Fruit fly (Drosophila melanogaster) whole organism, embryonic: ENCODE measurements around the gene CycC.

ENCODE experiments used
- BEAF-32 ChIP-seq: fragments of 200-800 bp; sonication (Bioruptor generic); optimal IDR thresholded peaks from 3 replicates; lab custom pipeline; 2017; ENCODE audit warnings: missing biosample characterization, missing genetic modification characterization, mild to moderate bottlenecking, moderate library complexity, missing genetic modification reagents
- CG10147 ChIP-seq: fragments of 200-800 bp; sonication (Bioruptor generic); optimal IDR thresholded peaks from 2 replicates; lab custom pipeline; 2019; ENCODE audit warnings: missing biosample characterization, mild to moderate bottlenecking, missing genetic modification characterization, moderate library complexity
- CG14050 ChIP-seq: fragments of 200-800 bp; sonication (Bioruptor generic); IDR thresholded peaks from 3 replicates; pipeline ENCODE4 v1.3.6; 2022; ENCODE audit warnings: missing biosample characterization, missing genetic modification characterization
- CG14710 ChIP-seq: fragments of 200-800 bp; sonication (Bioruptor generic); optimal IDR thresholded peaks from 3 replicates; lab custom pipeline; 2019; ENCODE audit warnings: missing biosample characterization, mild to moderate bottlenecking, missing genetic modification characterization, moderate library complexity
- CG14860 ChIP-seq: fragments of 200-800 bp; sonication (Bioruptor generic); IDR thresholded peaks from 3 replicates; pipeline ENCODE4 v1.3.6; 2022; ENCODE audit warnings: missing biosample characterization, missing genetic modification characterization; ENCODE audit not compliant: partially characterized antibody
- CG15479 ChIP-seq: fragments of 200-800 bp; sonication (Bioruptor generic); optimal IDR thresholded peaks from 3 replicates; lab custom pipeline; 2019; ENCODE audit warnings: missing biosample characterization, mild to moderate bottlenecking, missing genetic modification characterization, moderate library complexity
- CG15601 ChIP-seq: fragments of 200-800 bp; sonication (Bioruptor generic); optimal IDR thresholded peaks from 3 replicates; lab custom pipeline; 2019; ENCODE audit warnings: missing biosample characterization, mild to moderate bottlenecking, missing genetic modification characterization, moderate library complexity
- CG17568 ChIP-seq: fragments of 200-800 bp; sonication (Bioruptor generic); optimal IDR thresholded peaks from 2 replicates; lab custom pipeline; 2018; ENCODE audit warnings: missing biosample characterization, mild to moderate bottlenecking, missing genetic modification characterization, moderate library complexity
- CG17802 ChIP-seq: fragments of 200-800 bp; sonication (Bioruptor generic); optimal IDR thresholded peaks from 2 replicates; lab custom pipeline; 2018; ENCODE audit warnings: missing biosample characterization, mild to moderate bottlenecking, missing genetic modification characterization, moderate library complexity
- CG18011 ChIP-seq: fragments of 200-800 bp; sonication (Bioruptor generic); optimal IDR thresholded peaks from 2 replicates; lab custom pipeline; 2017; ENCODE audit warnings: missing biosample characterization, missing genetic modification characterization, mild to moderate bottlenecking, moderate library complexity, missing genotype
- CG2199 ChIP-seq: fragments of 200-800 bp; sonication (Bioruptor generic); IDR thresholded peaks from 3 replicates; pipeline ENCODE4 v1.3.6; 2022; ENCODE audit warnings: missing biosample characterization, missing genetic modification characterization
- CG32532 ChIP-seq: fragments of 200-800 bp; sonication (Bioruptor generic); IDR thresholded peaks from 2 replicates; pipeline ENCODE4 v1.3.6; 2022; ENCODE audit warnings: missing biosample characterization, missing genetic modification characterization
- CG34224 ChIP-seq: fragments of 200-800 bp; sonication (Bioruptor generic); IDR thresholded peaks from 3 replicates; pipeline ENCODE4 v1.3.6; 2022; ENCODE audit warnings: missing biosample characterization, missing genetic modification characterization; ENCODE audit not compliant: partially characterized antibody
- CG3726 ChIP-seq: fragments of 200-800 bp; sonication (Bioruptor generic); IDR thresholded peaks from 3 replicates; pipeline ENCODE4, ENCODE4 v1.3.6; 2022; ENCODE audit warnings: missing biosample characterization, missing genetic modification characterization
- CG4404 ChIP-seq: fragments of 200-800 bp; sonication (Bioruptor generic); IDR thresholded peaks from 2 replicates; pipeline ENCODE4 v1.3.6; 2022; ENCODE audit warnings: missing biosample characterization, missing genetic modification characterization
- CG7963 ChIP-seq: fragments of 200-800 bp; sonication (Bioruptor generic); IDR thresholded peaks from 3 replicates; pipeline ENCODE4 v1.3.6; 2022; ENCODE audit warnings: missing biosample characterization, missing genetic modification characterization; ENCODE audit not compliant: partially characterized antibody
- CG8478 ChIP-seq: fragments of >200 bp; optimal IDR thresholded peaks from 2 replicates; lab custom pipeline; 2018
- Chrac-16 ChIP-seq: fragments of 200-800 bp; sonication (Bioruptor generic); optimal IDR thresholded peaks from 3 replicates; lab custom pipeline; 2016; ENCODE audit warnings: missing biosample characterization, missing genetic modification characterization
- CkIIα-i1 ChIP-seq: fragments of 200-800 bp; sonication (Bioruptor generic); IDR thresholded peaks from 2 replicates; pipeline ENCODE4 v1.3.6; 2022; ENCODE audit warnings: missing biosample characterization, missing genetic modification characterization
- Gug ChIP-seq: fragments of 200-800 bp; sonication (Bioruptor generic); IDR thresholded peaks from 4 replicates; pipeline ENCODE4 v1.3.6; 2022; ENCODE audit warnings: missing biosample characterization, missing genetic modification characterization
- HLH54F ChIP-seq: fragments of 200-800 bp; sonication (Bioruptor generic); optimal IDR thresholded peaks from 3 replicates; lab custom pipeline; 2016; ENCODE audit warnings: missing biosample characterization, missing genetic modification characterization
- Hey ChIP-seq: fragments of 200-800 bp; sonication (Bioruptor generic); optimal IDR thresholded peaks from 3 replicates; lab custom pipeline; 2018; ENCODE audit warnings: missing biosample characterization, mild to moderate bottlenecking, missing genetic modification characterization
- Hr51 ChIP-seq, 2 experiments: fragments of 200-800 bp; sonication (Bioruptor generic); optimal IDR thresholded peaks; 2 replicates in 1 of 2; 3 replicates in 1 of 2; lab custom pipeline; 2016 to 2018; ENCODE audit warnings: missing biosample characterization in 2 of 2, missing genetic modification characterization in 2 of 2, mild to moderate bottlenecking in 1 of 2, moderate library complexity in 1 of 2
- Mad ChIP-seq: fragments of 200-800 bp; sonication (Bioruptor generic); optimal IDR thresholded peaks from 2 replicates; lab custom pipeline; 2016; ENCODE audit warnings: missing biosample characterization, missing genetic modification characterization
- Max ChIP-seq: fragments of 200-800 bp; sonication (Bioruptor generic); optimal IDR thresholded peaks from 2 replicates; lab custom pipeline; 2016; ENCODE audit warnings: missing biosample characterization, mild to moderate bottlenecking, missing genetic modification characterization
- Mes4 ChIP-seq: fragments of 200-800 bp; sonication (Bioruptor generic); optimal IDR thresholded peaks from 2 replicates; lab custom pipeline; 2016; ENCODE audit warnings: missing biosample characterization, missing genetic modification characterization
- Oli ChIP-seq: fragments of 200-800 bp; sonication (Bioruptor generic); optimal IDR thresholded peaks from 2 replicates; lab custom pipeline; 2018; ENCODE audit warnings: missing biosample characterization, mild to moderate bottlenecking, missing genetic modification characterization, moderate library complexity
- Xbp1 ChIP-seq: fragments of 200-800 bp; sonication (Bioruptor generic); optimal IDR thresholded peaks from 3 replicates; lab custom pipeline; 2016; ENCODE audit warnings: missing biosample characterization, mild to moderate bottlenecking, missing genetic modification characterization
- ac ChIP-seq: fragments of 200-800 bp; sonication (Bioruptor generic); optimal IDR thresholded peaks from 3 replicates; lab custom pipeline; 2017; ENCODE audit warnings: missing biosample characterization, mild to moderate bottlenecking, missing genetic modification characterization
- al ChIP-seq: fragments of 200-800 bp; sonication (Bioruptor generic); IDR thresholded peaks from 2 replicates; pipeline ENCODE4 v1.3.6; 2022; ENCODE audit warnings: missing biosample characterization, missing genetic modification characterization
- az2 ChIP-seq: fragments of 200-800 bp; sonication (Bioruptor generic); optimal IDR thresholded peaks from 3 replicates; lab custom pipeline; 2016; ENCODE audit warnings: missing biosample characterization, missing genetic modification characterization
- bowl ChIP-seq: fragments of 200-800 bp; sonication (Bioruptor generic); IDR thresholded peaks from 2 replicates; pipeline ENCODE4 v1.3.6; 2022; ENCODE audit warnings: missing biosample characterization, missing genetic modification characterization
- cato ChIP-seq: fragments of 200-800 bp; sonication (Bioruptor generic); optimal IDR thresholded peaks from 2 replicates; lab custom pipeline; 2016; ENCODE audit warnings: missing biosample characterization, missing genetic modification characterization, borderline replicate concordance
- dmrt99B ChIP-seq: fragments of 200-800 bp; sonication (Bioruptor generic); optimal IDR thresholded peaks from 2 replicates; lab custom pipeline; 2018; ENCODE audit warnings: missing biosample characterization, mild to moderate bottlenecking, missing genetic modification characterization, moderate library complexity
- fu2 ChIP-seq: fragments of 200-800 bp; sonication (Bioruptor generic); optimal IDR thresholded peaks from 2 replicates; lab custom pipeline; 2016; ENCODE audit warnings: missing biosample characterization, missing genetic modification characterization
- grau ChIP-seq: fragments of 200-800 bp; optimal IDR thresholded peaks from 3 replicates; lab custom pipeline; 2019; ENCODE audit warnings: missing biosample characterization, mild to moderate bottlenecking, missing genetic modification characterization, moderate library complexity
- kay ChIP-seq: fragments of 200-800 bp; sonication (Bioruptor generic); optimal IDR thresholded peaks from 2 replicates; lab custom pipeline; 2016; ENCODE audit warnings: missing biosample characterization, missing genetic modification characterization
- knrl ChIP-seq: fragments of 200-800 bp; sonication (Bioruptor generic); IDR thresholded peaks from 3 replicates; pipeline ENCODE4 v1.3.6; 2022; ENCODE audit warnings: missing biosample characterization, missing genetic modification characterization; ENCODE audit not compliant: partially characterized antibody
- lilli ChIP-seq: fragments of 200-800 bp; sonication (Bioruptor generic); optimal IDR thresholded peaks from 3 replicates; lab custom pipeline; 2016; ENCODE audit warnings: missing biosample characterization, missing genetic modification characterization
- lov ChIP-seq, 2 experiments: fragments of 200-800 bp in 1 of 2; fragments of >200 bp in 1 of 2; sonication (Bioruptor generic) in 1 of 2; IDR thresholded peaks in 1 of 2; optimal IDR thresholded peaks in 1 of 2; 2 replicates in 1 of 2; 3 replicates in 1 of 2; pipeline versions ENCODE4 v1.3.6 to Lab custom; 2017 to 2022; ENCODE audit warnings: missing biosample characterization in 1 of 2, missing genetic modification characterization in 1 of 2
- maf-S ChIP-seq: fragments of 200-800 bp; sonication (Bioruptor generic); optimal IDR thresholded peaks from 2 replicates; lab custom pipeline; 2016; ENCODE audit warnings: missing biosample characterization, missing genetic modification characterization
- odd ChIP-seq: fragments of 200-800 bp; sonication (Bioruptor generic); optimal IDR thresholded peaks from 2 replicates; lab custom pipeline; 2017; ENCODE audit warnings: missing biosample characterization, mild to moderate bottlenecking, missing genetic modification characterization
- peb ChIP-seq: fragments of 200-800 bp; sonication (Bioruptor generic); IDR thresholded peaks from 2 replicates; pipeline ENCODE4 v1.3.6; 2022; ENCODE audit warnings: missing biosample characterization, missing genetic modification characterization
- ranshi ChIP-seq: fragments of 200-800 bp; sonication (Bioruptor generic); IDR thresholded peaks from 2 replicates; pipeline ENCODE4 v1.3.6; 2022; ENCODE audit warnings: missing biosample characterization, missing genetic modification characterization
- row ChIP-seq: fragments of 200-800 bp; sonication (Bioruptor generic); IDR thresholded peaks from 3 replicates; pipeline ENCODE4 v1.3.6; 2022; ENCODE audit warnings: missing biosample characterization, missing genetic modification characterization
- salm ChIP-seq: fragments of 200-800 bp; sonication (Bioruptor generic); optimal IDR thresholded peaks from 2 replicates; lab custom pipeline; 2018; ENCODE audit warnings: missing biosample characterization, mild to moderate bottlenecking, missing genetic modification characterization
- sd ChIP-seq: fragments of 200-800 bp; sonication (Bioruptor generic); optimal IDR thresholded peaks from 3 replicates; lab custom pipeline; 2018; ENCODE audit warnings: missing biosample characterization, mild to moderate bottlenecking, missing genetic modification characterization, moderate library complexity
- tin ChIP-seq: fragments of 200-800 bp; sonication (Bioruptor generic); optimal IDR thresholded peaks from 3 replicates; lab custom pipeline; 2016; ENCODE audit warnings: missing biosample characterization, missing genetic modification characterization
- tup ChIP-seq: fragments of 200-800 bp; sonication (Bioruptor generic); optimal IDR thresholded peaks from 2 replicates; lab custom pipeline; 2016; ENCODE audit warnings: missing biosample characterization, mild to moderate bottlenecking, missing genetic modification characterization, moderate library complexity
- zfh2 ChIP-seq: fragments of 200-800 bp; sonication (Bioruptor generic); optimal IDR thresholded peaks from 2 replicates; lab custom pipeline; 2016; ENCODE audit warnings: missing biosample characterization, missing genetic modification characterization

Gene CycC

DNA sequence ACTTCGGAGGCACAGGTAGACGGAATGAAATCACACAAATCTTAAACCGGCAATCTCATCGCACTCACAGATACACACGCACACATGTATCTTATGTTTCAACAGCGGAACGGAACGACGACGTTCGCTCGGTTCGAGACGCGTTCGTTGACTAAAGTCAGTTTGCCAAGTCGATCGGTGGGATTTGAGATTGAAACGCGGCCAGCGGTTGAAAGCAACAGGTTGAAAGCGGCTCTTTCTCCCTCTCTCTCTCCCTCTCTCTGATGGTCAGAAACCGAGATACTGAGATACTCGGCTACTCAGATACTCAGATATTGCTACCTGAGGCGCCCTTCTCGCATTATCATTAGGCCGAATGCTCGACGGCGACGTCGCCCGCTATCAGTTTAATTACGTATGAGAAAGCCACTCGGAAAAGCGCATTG lies 36.2 kb downstream of the CycC start (continued):
- TF ChIP-seq CG18011 (peak; percentile 9), ac (GFP tag; lab: Kevin White, UChicago) (no peak), CG17568 (GFP tag; lab: Kevin White, UChicago) (peak; percentile 63), CG17802 (no peak), Mad (no peak), CG14860 (GFP tag; lab: Robert Waterston, UW) (no peak), CG14050 (GFP tag; lab: Robert Waterston, UW) (no peak), Hr51 (GFP tag; optimal IDR thresholded peaks at IDR 0.05; lab: Kevin White, UChicago) (peak in 1 of 2 experiments; percentile 9), dmrt99B (tag; lab: Kevin White, UChicago) (peak; percentile 2), ranshi (GFP tag; lab: Robert Waterston, UW) (no peak), knrl (GFP tag; lab: Robert Waterston, UW) (no peak), CG4404 (GFP tag; lab: Robert Waterston, UW) (no peak), lilli (peak; percentile 19), bowl (no peak), salm (tag; lab: Kevin White, UChicago) (no peak), CG34224 (GFP tag; lab: Robert Waterston, UW) (no peak; the same call in 2 of the 3 replicates), CG15479 (peak; percentile 57), Xbp1 (GFP tag; lab: Kevin White, UChicago) (no peak), HLH54F (GFP tag; lab: Kevin White, UChicago) (no peak), sd (peak; percentile 26), al (GFP tag; lab: Robert Waterston, UW) (no peak), CG14710 (tag; lab: Kevin White, UChicago) (no peak), CG3726 (GFP tag; lab: Robert Waterston, UW) (no peak), fu2 (no peak), Max (GFP tag; lab: Kevin White, UChicago) (no peak), CG10147 (GFP tag; lab: Kevin White, UChicago) (no peak), tup (GFP tag; lab: Kevin White, UChicago) (no peak), maf-S (no peak), Hey (tag; lab: Kevin White, UChicago) (peak; percentile 38), peb (GFP tag; lab: Robert Waterston, UW) (no peak), kay (GFP tag; lab: Kevin White, UChicago) (no peak), row (GFP tag; lab: Robert Waterston, UW) (no peak), CG7963 (GFP tag; lab: Robert Waterston, UW) (no peak), CG32532 (peak; percentile 86; the same call in 1 of the 2 replicates), lov (optimal IDR thresholded peaks at IDR 0.05; lab: Kevin White, UChicago) (no peak), lov (GFP tag; IDR thresholded peaks at IDR 0.05; lab: Robert Waterston, UW) (no peak), BEAF-32 (GFP tag; lab: Kevin White, UChicago) (no peak), zfh2 (GFP tag; lab: Kevin White, UChicago) (no peak), CkIIα-i1 (GFP tag; lab: Robert Waterston, UW) (no peak), Chrac-16 (GFP tag; lab: Kevin White, UChicago) (no peak), tin (GFP tag; lab: Kevin White, UChicago) (no peak), Mes4 (GFP tag; lab: Kevin White, UChicago) (no peak), odd (peak; percentile 82), CG15601 (peak; percentile 100), CG8478 (lab: Kevin White, UChicago) (no peak), Oli (no peak), grau (peak; percentile 26), CG2199 (GFP tag; lab: Robert Waterston, UW) (peak; percentile 92; the same call in 1 of the 3 replicates), az2 (GFP tag; lab: Kevin White, UChicago) (no peak), Gug (GFP tag; lab: Robert Waterston, UW) (no peak), cato (no peak)
